Worm (Caenorhabditis elegans) whole organism, L2 larva: ENCODE measurements around the gene T02D1.4.

Source experiments
- C34F6.9 ChIP-seq: fragments of 150-350 bp; optimal IDR thresholded peaks from 2 replicates; lab custom pipeline; 2014; ENCODE audit warnings: missing biosample characterization, missing genetic modification characterization
- F13H6.1 ChIP-seq: sonication (generic microtip); optimal IDR thresholded peaks from 2 replicates; lab custom pipeline; 2016; ENCODE audit warnings: missing genetic modification characterization, missing compliant biosample characterization
- R02D3.7 ChIP-seq: fragments of 150-350 bp; optimal IDR thresholded peaks from 2 replicates; lab custom pipeline; 2014; ENCODE audit warnings: missing biosample characterization, missing genetic modification characterization
- Y55F3AM.14 ChIP-seq: fragments of 200-800 bp; sonication (Bioruptor generic); optimal IDR thresholded peaks from 2 replicates; lab custom pipeline; 2018; ENCODE audit warnings: mild to moderate bottlenecking, missing genetic modification characterization, missing compliant biosample characterization
- alr-1 ChIP-seq: fragments of 150-350 bp; optimal IDR thresholded peaks from 2 replicates; lab custom pipeline; 2014; ENCODE audit warnings: missing biosample characterization, missing genetic modification characterization
- aly-2 ChIP-seq: fragments of 150-350 bp; optimal IDR thresholded peaks from 2 replicates; lab custom pipeline; 2014; ENCODE audit warnings: missing biosample characterization, missing genetic modification characterization
- ama-1 ChIP-seq: fragments of 150-350 bp; optimal IDR thresholded peaks from 2 replicates; lab custom pipeline; 2018; ENCODE audit warnings: inconsistent platforms
- blmp-1 ChIP-seq: sonication (generic microtip); optimal IDR thresholded peaks from 2 replicates; lab custom pipeline; 2017; ENCODE audit warnings: missing genetic modification characterization, mild to moderate bottlenecking, missing compliant biosample characterization, antibody characterized with exemption, moderate library complexity; ENCODE audit not compliant: insufficient read depth
- ceh-16 ChIP-seq: fragments of 150-350 bp; optimal IDR thresholded peaks from 2 replicates; lab custom pipeline; 2014; ENCODE audit warnings: missing biosample characterization, missing genetic modification characterization
- ceh-82 ChIP-seq: fragments of 150-350 bp; optimal IDR thresholded peaks from 2 replicates; lab custom pipeline; 2014; ENCODE audit warnings: missing biosample characterization, missing genetic modification characterization
- crh-2 ChIP-seq: sonication (generic microtip); optimal IDR thresholded peaks from 2 replicates; lab custom pipeline; 2017; ENCODE audit warnings: missing biosample characterization, missing genetic modification characterization
- egl-27 ChIP-seq: sonication (generic microtip); optimal IDR thresholded peaks from 3 replicates; lab custom pipeline; 2017; ENCODE audit warnings: missing biosample characterization, missing genetic modification reagents, missing genetic modification characterization
- fos-1 ChIP-seq: fragments of 150-350 bp; optimal IDR thresholded peaks from 2 replicates; lab custom pipeline; 2014; ENCODE audit warnings: missing biosample characterization, missing genetic modification characterization
- gmeb-1 ChIP-seq: fragments of 150-350 bp; optimal IDR thresholded peaks from 2 replicates; lab custom pipeline; 2014; ENCODE audit warnings: missing biosample characterization, missing genetic modification characterization
- lin-11 ChIP-seq: fragments of 150-350 bp; sonication (generic microtip); optimal IDR thresholded peaks from 2 replicates; lab custom pipeline; 2014; ENCODE audit warnings: missing biosample characterization, missing genetic modification characterization, inconsistent platforms, mixed read lengths
- lin-39 ChIP-seq: fragments of 150-350 bp; optimal IDR thresholded peaks from 2 replicates; lab custom pipeline; 2014; ENCODE audit warnings: missing biosample characterization, missing genetic modification reagents, missing genetic modification characterization
- lsy-2 ChIP-seq, 2 experiments: fragments of 150-350 bp in 1 of 2; sonication (generic microtip) in 1 of 2; optimal IDR thresholded peaks; 2 replicates each; lab custom pipeline; 2014 to 2017; ENCODE audit warnings: missing biosample characterization in 2 of 2, missing genetic modification characterization in 2 of 2
- mab-5 ChIP-seq: fragments of 150-350 bp; optimal IDR thresholded peaks from 2 replicates; lab custom pipeline; 2014; ENCODE audit warnings: missing biosample characterization, missing genetic modification characterization
- mbf-1 ChIP-seq: sonication (generic microtip); optimal IDR thresholded peaks from 2 replicates; lab custom pipeline; 2017; ENCODE audit warnings: missing biosample characterization, missing genetic modification characterization
- mdl-1 ChIP-seq, 2 experiments: fragments of 150-350 bp in 1 of 2; sonication (generic microtip) in 1 of 2; optimal IDR thresholded peaks; 2 replicates each; lab custom pipeline; 2017; ENCODE audit warnings: missing biosample characterization in 2 of 2, missing genetic modification characterization in 2 of 2
- nhr-10 ChIP-seq: sonication (generic microtip); optimal IDR thresholded peaks from 2 replicates; lab custom pipeline; 2017; ENCODE audit warnings: missing biosample characterization, missing genetic modification characterization
- nhr-12 ChIP-seq: fragments of 150-350 bp; optimal IDR thresholded peaks from 2 replicates; lab custom pipeline; 2014; ENCODE audit warnings: missing biosample characterization, missing genetic modification characterization
- nhr-129 ChIP-seq: fragments of 150-350 bp; optimal IDR thresholded peaks from 2 replicates; lab custom pipeline; 2014; ENCODE audit warnings: missing biosample characterization, missing genetic modification characterization
- nhr-21 ChIP-seq: fragments of 150-350 bp; optimal IDR thresholded peaks from 2 replicates; lab custom pipeline; 2014; ENCODE audit warnings: missing biosample characterization, missing genetic modification characterization
- nhr-23 ChIP-seq: fragments of 150-350 bp; optimal IDR thresholded peaks from 2 replicates; lab custom pipeline; 2014; ENCODE audit warnings: missing biosample characterization, missing genetic modification reagents, missing genetic modification characterization
- nhr-25 ChIP-seq: fragments of 150-350 bp; sonication (generic microtip); optimal IDR thresholded peaks from 3 replicates; lab custom pipeline; 2014; ENCODE audit warnings: missing biosample characterization, missing genetic modification characterization
- nhr-6 ChIP-seq: fragments of 150-350 bp; optimal IDR thresholded peaks from 2 replicates; lab custom pipeline; 2014; ENCODE audit warnings: missing biosample characterization, missing genetic modification characterization
- nhr-77 ChIP-seq: fragments of 150-350 bp; optimal IDR thresholded peaks from 2 replicates; lab custom pipeline; 2014; ENCODE audit warnings: missing biosample characterization, missing genetic modification characterization
- sem-4 ChIP-seq: fragments of 150-350 bp; optimal IDR thresholded peaks from 2 replicates; lab custom pipeline; 2014; ENCODE audit warnings: missing biosample characterization, missing genetic modification reagents, missing genetic modification characterization
- sma-3 ChIP-seq: sonication (generic microtip); optimal IDR thresholded peaks from 2 replicates; lab custom pipeline; 2016; ENCODE audit warnings: missing genetic modification reagents, missing genetic modification characterization, missing compliant biosample characterization
- snpc-4 ChIP-seq: fragments of 150-350 bp; optimal IDR thresholded peaks from 2 replicates; lab custom pipeline; 2014; ENCODE audit warnings: missing biosample characterization, missing genetic modification characterization
- unc-39 ChIP-seq: fragments of 150-350 bp; optimal IDR thresholded peaks from 2 replicates; lab custom pipeline; 2014; ENCODE audit warnings: missing biosample characterization, missing genetic modification characterization
- unc-55 ChIP-seq: fragments of 150-350 bp; sonication (generic microtip); optimal IDR thresholded peaks from 3 replicates; lab custom pipeline; 2014; ENCODE audit warnings: missing biosample characterization, missing genetic modification reagents, missing genetic modification characterization
- ztf-1 ChIP-seq: fragments of 200-800 bp; sonication (Bioruptor generic); conservative IDR thresholded peaks from 2 replicates; pipeline ENCODE4 v1.3.6; 2022; ENCODE audit warnings: missing genetic modification characterization, missing compliant biosample characterization
- ztf-11 ChIP-seq: sonication (generic microtip); optimal IDR thresholded peaks from 2 replicates; lab custom pipeline; 2017; ENCODE audit warnings: missing biosample characterization, missing genetic modification characterization
- ztf-4 ChIP-seq: fragments of 150-350 bp; optimal IDR thresholded peaks from 2 replicates; lab custom pipeline; 2014; ENCODE audit warnings: missing biosample characterization, missing genetic modification characterization

T02D1.4 gene

DNA sequence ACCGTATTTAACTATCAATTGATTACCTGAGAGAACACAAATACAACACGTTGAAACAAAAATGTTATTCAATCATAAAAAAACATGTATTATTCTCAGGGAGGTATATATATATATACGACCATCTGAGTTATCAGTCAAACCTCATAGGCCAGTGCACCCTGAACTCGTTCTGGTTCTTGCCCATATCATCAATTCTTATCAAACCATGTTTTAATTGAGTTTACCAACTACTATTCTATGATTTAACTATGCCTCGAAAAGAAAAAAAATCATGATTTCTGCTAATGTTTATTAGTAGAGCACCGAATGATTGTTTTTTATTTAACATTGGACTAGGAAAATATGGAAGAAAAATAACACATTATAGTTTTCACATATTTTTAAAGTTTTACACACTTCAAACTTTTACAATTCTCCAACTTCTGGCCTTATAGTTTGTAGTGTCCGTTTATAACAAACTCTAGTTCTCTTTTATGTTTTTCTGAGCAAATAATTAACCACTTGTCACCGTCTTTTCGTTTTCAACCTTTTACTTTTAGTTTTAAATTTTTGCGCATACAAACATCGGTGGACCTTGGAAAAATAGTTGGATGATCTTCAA lies 32.8 kb downstream of the T02D1.4 start:
- TF ChIP-seq fos-1 (tag; lab: Kevin White, UChicago): peak; percentile 53
- no peak for TF ChIP-seq nhr-10
- TF ChIP-seq ztf-11 (tag; lab: Kevin White, UChicago): no peak

DNA sequence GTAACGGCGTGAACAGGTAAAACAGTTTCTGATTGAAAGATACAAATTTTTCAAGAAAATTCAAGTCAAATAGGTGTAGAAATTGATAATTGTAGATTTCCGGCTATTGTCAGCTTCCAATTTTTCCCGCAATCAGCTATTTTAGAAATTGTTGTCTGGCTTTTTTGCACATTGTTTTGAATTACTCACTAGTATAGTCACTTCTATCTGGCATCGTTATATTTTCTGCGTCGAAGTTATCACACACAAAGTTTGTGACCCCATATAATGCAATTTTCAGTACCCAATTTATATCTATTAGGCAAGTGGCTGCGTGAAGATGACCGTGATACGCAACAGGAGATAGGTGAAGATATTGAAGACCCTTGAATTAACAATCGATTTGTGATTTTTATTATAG lies 35.7 kb downstream of the T02D1.4 start:
- no peak for TF ChIP-seq lin-11 (tag; lab: Kevin White, UChicago)
- TF ChIP-seq fos-1 (tag; lab: Kevin White, UChicago): no peak
- TF ChIP-seq mdl-1 (tag; optimal IDR thresholded peaks at IDR 0.05; lab: Kevin White, UChicago): no peak
- TF ChIP-seq ztf-4: no peak
- no peak for TF ChIP-seq nhr-10

DNA sequence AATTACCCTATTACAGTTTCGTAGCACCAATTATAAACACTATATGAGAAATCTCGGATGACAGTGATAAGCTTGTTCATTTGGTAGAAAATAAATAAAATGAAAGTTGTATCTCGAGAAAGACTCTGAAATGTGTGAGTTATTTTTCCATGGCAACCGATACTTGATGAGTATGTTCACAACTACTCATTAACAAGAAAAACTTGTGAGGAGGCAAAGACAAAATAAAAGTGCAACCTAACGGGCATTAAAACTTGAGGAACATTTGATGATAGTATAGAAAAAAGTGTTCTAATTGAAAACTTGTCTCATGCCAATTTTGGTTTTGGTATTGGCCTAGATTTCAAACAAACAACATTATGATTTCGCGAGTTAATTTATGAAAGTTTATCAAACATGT lies 37.0 kb downstream of the T02D1.4 start, which contains the start of gene gcy-27:
Gene gcy-27, minus strand, starts transcription at position 101 of the 400 bp plus-strand sequence.
- TF ChIP-seq ztf-1 (GFP tag; lab: Robert Waterston, UW) (no peak), nhr-129 (tag; lab: Kevin White, UChicago) (no peak), nhr-23 (no peak), gmeb-1 (tag; lab: Kevin White, UChicago) (no peak), lsy-2 (tag; optimal IDR thresholded peaks at IDR 0.05; lab: Kevin White, UChicago) (no peak), crh-2 (tag; lab: Kevin White, UChicago) (no peak), lin-39 (tag; lab: Kevin White, UChicago) (no peak), sem-4 (tag; lab: Kevin White, UChicago) (no peak)
- TF ChIP-seq, all 48 proteins: peak for 0

DNA sequence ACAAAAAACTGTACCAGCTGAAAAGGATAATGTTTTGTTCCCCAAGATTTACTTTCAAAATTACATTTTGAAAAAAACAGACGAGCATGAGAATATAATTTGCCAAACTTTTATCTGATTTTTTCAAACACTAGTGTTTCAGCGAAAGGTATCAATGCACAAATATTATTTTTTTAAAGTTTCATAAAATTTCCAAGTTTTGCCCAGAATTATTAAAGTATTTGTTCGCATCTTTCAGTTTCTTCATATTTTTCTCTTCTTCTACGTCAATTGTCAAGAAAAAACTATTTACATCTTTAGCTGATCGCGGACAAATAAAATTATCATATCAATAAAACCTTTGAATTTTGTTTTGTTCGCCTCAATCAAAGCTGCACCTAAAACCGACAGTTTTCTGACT lies 37.5 kb downstream of the T02D1.4 start, which contains the start of gene C06A12.8:
Gene C06A12.8, plus strand, starts transcription at position 301 of the 400 bp plus-strand sequence.
- TF ChIP-seq ama-1: no peak
- no peak for TF ChIP-seq ceh-82
- TF ChIP-seq unc-39 (tag; lab: Kevin White, UChicago): no peak
- TF ChIP-seq F13H6.1 (tag; lab: Kevin White, UChicago): no peak
- TF ChIP-seq ceh-16: no peak
- TF ChIP-seq blmp-1: no peak
- no peak for TF ChIP-seq ztf-4
- TF ChIP-seq ztf-11 (tag; lab: Kevin White, UChicago): no peak
- no peak for TF ChIP-seq egl-27 (tag; lab: Kevin White, UChicago)
- no peak for TF ChIP-seq nhr-21 (tag; lab: Kevin White, UChicago)
- no peak for TF ChIP-seq aly-2 (tag; lab: Kevin White, UChicago)
- TF ChIP-seq gmeb-1 (tag; lab: Kevin White, UChicago): no peak
- TF ChIP-seq nhr-12 (tag; lab: Kevin White, UChicago): no peak
- TF ChIP-seq alr-1 (tag; lab: Kevin White, UChicago): no peak
- TF ChIP-seq Y55F3AM.14: no peak
- TF ChIP-seq, all 48 proteins: peak for 0

DNA sequence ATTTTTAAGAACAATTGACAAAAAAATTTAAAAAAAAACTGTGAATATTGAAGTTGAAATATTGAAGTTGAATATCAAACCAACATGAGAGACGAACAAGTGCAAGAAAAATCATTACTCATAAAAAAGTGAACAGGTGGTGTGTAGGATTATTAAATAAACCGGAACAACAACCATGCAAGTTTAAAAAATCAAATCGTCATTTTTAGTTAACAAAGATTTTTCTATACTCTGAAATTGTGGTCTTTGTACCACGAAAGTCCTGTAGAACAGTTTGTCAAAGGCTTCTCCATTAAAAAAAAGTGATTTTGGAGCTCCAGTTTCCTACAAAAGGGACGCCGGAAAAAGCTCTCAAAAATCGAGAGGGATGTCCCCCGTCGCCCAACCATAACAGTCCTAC lies 40.4 kb downstream of the T02D1.4 start, which contains the start of gene C06A12.19:
Gene C06A12.19, minus strand, starts transcription at position 101 of the 400 bp plus-strand sequence.
- TF ChIP-seq ztf-4: no peak
- TF ChIP-seq mbf-1 (tag; lab: Kevin White, UChicago): no peak
- no peak for TF ChIP-seq mdl-1 (tag; optimal IDR thresholded peaks at IDR 0.05; lab: Kevin White, UChicago)
- no peak for TF ChIP-seq nhr-25 (tag; lab: Kevin White, UChicago)
- TF ChIP-seq gmeb-1 (tag; lab: Kevin White, UChicago): no peak
- TF ChIP-seq nhr-6 (tag; lab: Kevin White, UChicago): no peak
- TF ChIP-seq mab-5 (tag; lab: Kevin White, UChicago): no peak
- TF ChIP-seq sma-3: no peak
- TF ChIP-seq ceh-16: no peak
- TF ChIP-seq ztf-11 (tag; lab: Kevin White, UChicago): no peak
- no peak for TF ChIP-seq nhr-10
- no peak for TF ChIP-seq ceh-82
- no peak for TF ChIP-seq nhr-12 (tag; lab: Kevin White, UChicago)
- no peak for TF ChIP-seq lsy-2 (tag; optimal IDR thresholded peaks at IDR 0.05; lab: Kevin White, UChicago)
- TF ChIP-seq blmp-1: no peak
- TF ChIP-seq lin-11 (tag; lab: Kevin White, UChicago): no peak

DNA sequence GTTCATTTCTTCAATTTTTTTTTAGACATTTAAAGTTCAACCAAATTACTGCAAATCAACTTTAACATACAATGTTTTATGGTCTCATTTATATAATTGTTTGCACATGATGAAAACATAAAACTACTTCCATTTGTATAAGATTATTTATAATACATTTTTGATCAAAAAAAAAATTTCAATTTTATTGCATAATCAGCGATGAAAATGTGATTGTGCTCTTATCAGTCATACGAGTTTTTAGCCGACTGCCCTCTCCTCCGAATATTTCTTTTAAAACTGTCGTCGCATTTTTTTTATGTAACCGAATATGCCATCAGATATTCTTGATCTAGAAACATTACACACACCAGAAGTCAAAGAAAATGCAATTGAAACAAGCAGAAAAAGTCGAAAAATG lies 40.9 kb downstream of the T02D1.4 start, which contains the start of gene F08A7.1:
Gene F08A7.1, plus strand, starts transcription at position 191 of the 400 bp plus-strand sequence.
- TF ChIP-seq snpc-4: no peak
- no peak for TF ChIP-seq nhr-77
- TF ChIP-seq C34F6.9 (tag; lab: Kevin White, UChicago): no peak
- TF ChIP-seq gmeb-1 (tag; lab: Kevin White, UChicago): peak; percentile 44
- no peak for TF ChIP-seq R02D3.7 (tag; lab: Kevin White, UChicago)
- TF ChIP-seq nhr-6 (tag; lab: Kevin White, UChicago): no peak
- TF ChIP-seq fos-1 (tag; lab: Kevin White, UChicago): peak; percentile 36
- no peak for TF ChIP-seq unc-55 (GFP tag; lab: Kevin White, UChicago)
